Fruit fly (Drosophila melanogaster) Kc167 (cell line): ENCODE data around the gene Ugt37E1.

ENCODE experiments used
- Myc ChIP-seq: fragments of >200 bp; optimal IDR thresholded peaks from 2 replicates; lab custom pipeline; 2017; ENCODE audit warnings: missing external identifiers
- Sin3A ChIP-seq: fragments of >200 bp; optimal IDR thresholded peaks from 2 replicates; lab custom pipeline; 2018; ENCODE audit warnings: missing external identifiers
- h ChIP-seq: fragments of >200 bp; optimal IDR thresholded peaks from 3 replicates; lab custom pipeline; 2018; ENCODE audit warnings: missing external identifiers
- insv ChIP-seq: fragments of >200 bp; optimal IDR thresholded peaks from 3 replicates; lab custom pipeline; 2018; ENCODE audit warnings: missing external identifiers
- psq ChIP-seq: fragments of >200 bp; optimal IDR thresholded peaks from 2 replicates; lab custom pipeline; 2017; ENCODE audit warnings: missing external identifiers
- ttk ChIP-seq: sonication (Bioruptor generic); optimal IDR thresholded peaks from 2 replicates; lab custom pipeline; 2017; ENCODE audit warnings: missing external identifiers

Gene Ugt37E1

DNA sequence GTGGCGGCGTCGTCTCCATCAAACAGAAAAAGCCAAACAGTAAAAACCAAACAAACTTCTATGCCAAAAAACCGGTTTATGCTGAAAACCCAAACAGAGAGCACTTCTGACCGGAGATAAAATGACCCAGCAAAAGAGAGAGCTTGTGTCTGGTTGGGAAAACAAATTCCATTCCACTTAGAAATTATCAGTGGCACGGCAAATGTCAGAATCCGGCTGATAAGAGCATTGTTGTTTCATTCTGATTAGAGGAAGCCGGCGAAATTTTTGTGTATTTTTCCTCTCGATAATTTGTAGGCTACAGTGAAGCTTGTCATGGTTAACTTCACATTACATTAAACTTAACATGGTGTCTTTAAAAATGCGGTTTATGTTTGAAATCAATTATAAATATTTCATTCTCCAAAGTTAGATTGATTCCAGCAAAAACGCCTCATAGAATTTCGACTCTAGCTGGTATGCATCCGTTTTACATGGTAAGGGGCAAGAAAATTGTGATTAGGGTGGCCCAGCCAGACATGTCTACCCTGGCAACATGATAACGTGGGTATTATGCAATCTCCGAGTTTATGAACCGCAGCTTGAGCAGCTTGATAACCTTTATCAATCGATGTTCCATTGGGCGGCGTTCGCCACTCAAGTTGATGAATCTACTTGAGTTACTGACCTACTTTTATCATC, 21.2 kb downstream of the Ugt37E1 start:
- TF ChIP-seq ttk (no peak), psq (lab: Kevin White, UChicago) (no peak), Myc (no peak), h (no peak), Sin3A (lab: Kevin White, UChicago) (no peak), insv (lab: Kevin White, UChicago) (no peak)

dm6 chr2L:16818335-16818973, 22.1 kb downstream of the Ugt37E1 start:
- TF ChIP-seq ttk (no peak), Myc (no peak), insv (lab: Kevin White, UChicago) (no peak), psq (lab: Kevin White, UChicago) (no peak), Sin3A (lab: Kevin White, UChicago) (no peak), h (no peak)

DNA sequence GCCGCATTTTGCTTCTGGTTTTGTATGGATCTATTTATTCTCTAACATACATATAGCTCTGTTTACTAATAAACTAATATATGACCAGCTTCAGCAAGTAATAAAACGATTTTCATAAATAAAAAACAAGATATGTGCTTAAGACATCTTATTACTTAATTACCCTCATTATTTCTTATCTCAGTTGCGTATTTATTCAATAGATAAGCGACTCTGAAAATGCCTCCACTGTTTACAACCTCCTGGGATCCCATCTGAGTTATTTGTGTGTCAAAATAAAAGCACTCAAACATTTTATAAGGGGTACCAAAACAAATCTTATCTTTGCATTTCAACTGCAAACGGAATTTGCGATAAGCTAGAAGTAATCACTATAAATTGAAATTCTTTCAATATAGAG, 23.3 kb downstream of the Ugt37E1 start:
- TF ChIP-seq insv (lab: Kevin White, UChicago) (no peak), psq (lab: Kevin White, UChicago) (no peak), ttk (no peak), h (no peak), Myc (no peak), Sin3A (lab: Kevin White, UChicago) (no peak)

DNA sequence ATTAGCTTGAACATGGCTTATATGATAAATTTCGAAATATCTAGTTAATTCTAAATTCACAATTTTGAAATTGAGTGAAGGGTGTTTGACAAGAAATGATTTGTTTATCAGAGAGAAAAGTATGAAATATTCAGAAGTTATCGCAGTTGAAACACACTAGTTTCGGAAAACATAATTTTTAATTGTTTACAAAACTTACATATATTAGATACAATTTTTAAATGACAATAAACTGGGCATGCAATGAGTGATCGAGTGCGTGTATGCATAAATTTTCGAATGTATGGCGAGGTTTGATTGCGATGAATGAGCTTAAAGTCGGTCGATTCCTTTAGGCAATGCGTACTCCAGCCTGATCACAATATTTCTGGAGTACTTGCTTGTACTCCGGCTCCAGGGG, 24.6 kb downstream of the Ugt37E1 start, which contains the start of gene CG13280:
CG13280 (minus strand) TSS at position 101 of the 400 bp plus-strand sequence.
- TF ChIP-seq insv (lab: Kevin White, UChicago) (no peak), psq (lab: Kevin White, UChicago) (no peak), Sin3A (lab: Kevin White, UChicago) (no peak), h (no peak), Myc (no peak), ttk (no peak)

- no peak for TF ChIP-seq insv (lab: Kevin White, UChicago)
- TF ChIP-seq h, result no peak
- TF ChIP-seq Myc, result no peak
- no peak for TF ChIP-seq Sin3A (lab: Kevin White, UChicago)
- no peak for TF ChIP-seq psq (lab: Kevin White, UChicago)
- no peak for TF ChIP-seq ttk
Measured at dm6 chr2L:16824905-16825333, 28.5 kb downstream of the Ugt37E1 start, which contains the start of gene Cse1. Gene Cse1, minus strand, starts transcription at chr2L:16825207.

- TF ChIP-seq h (no peak), Sin3A (lab: Kevin White, UChicago) (no peak), ttk (no peak), insv (lab: Kevin White, UChicago) (no peak), Myc (no peak), psq (lab: Kevin White, UChicago) (no peak)
Measured at dm6 chr2L:16826872-16827506, 30.6 kb downstream of the Ugt37E1 start, which contains the start of gene AspRS-m. Gene AspRS-m, plus strand, starts transcription at chr2L:16827078.

dm6 chr2L:16834402-16834801, 38.0 kb downstream of the Ugt37E1 start, which contains the start of gene CG13282:
Gene CG13282, minus strand, starts transcription at chr2L:16834502.
- TF ChIP-seq insv (lab: Kevin White, UChicago), result no peak
- TF ChIP-seq psq (lab: Kevin White, UChicago), result no peak
- no peak for TF ChIP-seq ttk
- TF ChIP-seq Sin3A (lab: Kevin White, UChicago), result no peak
- no peak for TF ChIP-seq h
- no peak for TF ChIP-seq Myc

- TF ChIP-seq Myc, result no peak
- TF ChIP-seq ttk, result no peak
- TF ChIP-seq insv (lab: Kevin White, UChicago), result no peak
- no peak for TF ChIP-seq psq (lab: Kevin White, UChicago)
- no peak for TF ChIP-seq Sin3A (lab: Kevin White, UChicago)
- TF ChIP-seq h, result no peak
Measured at dm6 chr2L:16837158-16837557, 40.8 kb downstream of the Ugt37E1 start, which contains the start of gene Nepl9. Gene Nepl9, minus strand, starts transcription at chr2L:16837258.

dm6 chr2L:16837672-16838071, 41.3 kb downstream of the Ugt37E1 start, which contains the start of the genes SclA and SclB:
Gene SclA, plus strand, starts transcription at chr2L:16837972.
Gene SclB, plus strand, starts transcription at chr2L:16837972.
- TF ChIP-seq insv (lab: Kevin White, UChicago) (no peak), psq (lab: Kevin White, UChicago) (no peak), Myc (no peak), Sin3A (lab: Kevin White, UChicago) (no peak), ttk (no peak), h (no peak)

dm6 chr2L:16839665-16840064, 43.3 kb downstream of the Ugt37E1 start:
- no peak for TF ChIP-seq psq (lab: Kevin White, UChicago)
- no peak for TF ChIP-seq insv (lab: Kevin White, UChicago)
- no peak for TF ChIP-seq Myc
- TF ChIP-seq h, result no peak
- TF ChIP-seq ttk, result no peak

dm6 chr2L:16842505-16842904, 46.1 kb downstream of the Ugt37E1 start:
- TF ChIP-seq psq (lab: Kevin White, UChicago), result no peak
- no peak for TF ChIP-seq h
- TF ChIP-seq Myc, result no peak
- TF ChIP-seq ttk, result no peak
- no peak for TF ChIP-seq Sin3A (lab: Kevin White, UChicago)
- no peak for TF ChIP-seq insv (lab: Kevin White, UChicago)

dm6 chr2L:16843336-16843735, 46.9 kb downstream of the Ugt37E1 start:
- TF ChIP-seq Myc (no peak), psq (lab: Kevin White, UChicago) (no peak), ttk (no peak), h (no peak), insv (lab: Kevin White, UChicago) (no peak)
